Fruit fly (Drosophila melanogaster) S2 (cell line): Measurements from ENCODE around the gene ringer.

Experiments used
- CG8478 ChIP-seq: fragments of >200 bp; optimal IDR thresholded peaks from 2 replicates; lab custom pipeline; 2018
- CTCF ChIP-seq, 2 experiments: fragments of >200 bp; optimal IDR thresholded peaks; 2 replicates each; lab custom pipeline; 2018

DNA sequence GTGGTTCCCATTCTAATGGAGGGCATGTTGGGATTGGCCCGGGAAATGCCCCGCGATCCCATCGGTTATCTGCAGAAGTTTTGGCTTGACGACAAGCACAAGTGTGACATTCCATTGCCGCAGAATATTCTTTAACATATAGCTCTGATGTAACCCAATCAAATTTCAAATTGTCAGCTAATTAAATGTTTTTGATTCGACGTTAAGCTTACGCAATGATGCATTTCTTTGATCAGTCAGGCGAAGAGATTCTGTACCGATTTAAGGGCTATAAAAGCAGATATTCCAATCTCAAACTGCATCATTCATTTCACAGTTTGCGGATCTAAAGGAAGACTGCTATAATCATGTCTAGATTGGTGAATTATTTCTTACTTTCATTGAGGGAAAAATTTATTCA, 27.6 kb downstream of the ringer start, which contains the start of gene retinin:
- TF ChIP-seq CTCF (optimal IDR thresholded peaks at IDR 0.05; lab: Kevin White, UChicago), result no peak
- TF ChIP-seq CG8478 (lab: Kevin White, UChicago), result no peak
